Worm (Caenorhabditis elegans) whole organism, L4 larva: ENCODE measurements around the gene B0334.5.

Experiments used
- F44E2.7 ChIP-seq: fragments of 200-800 bp; sonication (Bioruptor generic); IDR thresholded peaks from 2 replicates; pipeline ENCODE4 v2.1.2; 2022; ENCODE audit warnings: missing genetic modification characterization, missing compliant biosample characterization
- daf-16 ChIP-seq, 3 experiments: sonication (generic microtip); optimal IDR thresholded peaks; 2 replicates each; lab custom pipeline; 2016 to 2017; ENCODE audit warnings: missing genetic modification characterization in 3 of 3, missing genetic modification reagents in 3 of 3, mild to moderate bottlenecking in 2 of 3, missing compliant biosample characterization in 2 of 3, missing biosample characterization in 1 of 3, moderate library complexity in 1 of 3
- hlh-11 ChIP-seq: fragments of 200-800 bp; sonication (Bioruptor generic); optimal IDR thresholded peaks from 2 replicates; lab custom pipeline; 2018; ENCODE audit warnings: mild to moderate bottlenecking, missing genetic modification characterization, missing compliant biosample characterization
- lin-29 ChIP-seq: fragments of 200-800 bp; sonication (Bioruptor generic); IDR thresholded peaks from 2 replicates; pipeline ENCODE4 v1.3.6; 2022; ENCODE audit warnings: missing genetic modification reagents, missing genetic modification characterization, missing compliant biosample characterization
- nhr-237 ChIP-seq: sonication (generic microtip); optimal IDR thresholded peaks from 2 replicates; lab custom pipeline; 2017; ENCODE audit warnings: missing biosample characterization, missing genetic modification characterization
- nhr-76 ChIP-seq: fragments of 150-350 bp; optimal IDR thresholded peaks from 2 replicates; lab custom pipeline; 2014; ENCODE audit warnings: missing biosample characterization, missing genetic modification characterization
- pqm-1 ChIP-seq: sonication (generic microtip); optimal IDR thresholded peaks from 2 replicates; lab custom pipeline; 2017; ENCODE audit warnings: missing biosample characterization, missing genetic modification characterization
- unc-130 ChIP-seq: sonication (generic microtip); optimal IDR thresholded peaks from 2 replicates; lab custom pipeline; 2016; ENCODE audit warnings: missing genetic modification reagents, missing genetic modification characterization, missing compliant biosample characterization
- zag-1 ChIP-seq: fragments of 150-350 bp; optimal IDR thresholded peaks from 2 replicates; lab custom pipeline; 2014; ENCODE audit warnings: missing biosample characterization, missing genetic modification characterization
- ztf-11 ChIP-seq: fragments of 150-350 bp; optimal IDR thresholded peaks from 2 replicates; lab custom pipeline; 2014; ENCODE audit warnings: missing biosample characterization, missing genetic modification characterization

DNA sequence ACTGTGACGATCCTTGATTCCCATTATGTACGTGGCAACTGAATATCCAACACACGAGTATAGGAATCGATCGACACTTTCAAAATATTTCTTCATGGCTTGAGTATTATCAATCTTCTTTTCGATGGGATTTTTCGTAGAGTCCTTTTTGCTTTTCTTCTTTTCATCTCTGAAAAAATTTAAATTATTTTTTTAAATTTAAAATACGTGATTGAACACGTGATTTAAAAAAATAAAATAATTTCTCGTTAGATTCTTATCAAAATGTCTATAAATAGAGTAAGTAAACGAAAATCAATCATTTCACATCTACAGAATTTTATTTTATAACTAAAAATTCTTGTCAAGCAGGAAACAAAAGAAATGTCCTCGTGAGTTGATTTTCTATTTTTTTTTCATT is 23.8 kb downstream of the B0334.5 start, which contains the start of gene Y62F5A.10:
- TF ChIP-seq hlh-11 (tag; lab: Kevin White, UChicago), result no peak
- TF ChIP-seq nhr-76 (tag; lab: Kevin White, UChicago), result no peak
- TF ChIP-seq nhr-237 (tag; lab: Kevin White, UChicago), result no peak
- no peak for TF ChIP-seq unc-130 (GFP tag; lab: Kevin White, UChicago)
- TF ChIP-seq ztf-11 (tag; lab: Kevin White, UChicago), result no peak
- no peak for TF ChIP-seq daf-16 (GFP tag; optimal IDR thresholded peaks at IDR 0.05; lab: Kevin White, UChicago)
- no peak for TF ChIP-seq daf-16 (tag; optimal IDR thresholded peaks at IDR 0.05; lab: Kevin White, UChicago)
- no peak for TF ChIP-seq pqm-1 (tag; lab: Kevin White, UChicago)
- no peak for TF ChIP-seq F44E2.7
- TF ChIP-seq zag-1, result no peak
- no peak for TF ChIP-seq lin-29 (GFP tag; lab: Robert Waterston, UW)
